Fruit fly (Drosophila melanogaster) whole organism, embryonic: Measurements from ENCODE around the gene TTLL4B.
A peak's percentile ranks its signal among the peaks of the same experiment; 100 is the strongest.

Source experiments
- B-H1 ChIP-seq: fragments of 200-800 bp; sonication (Bioruptor generic); IDR thresholded peaks from 3 replicates; pipeline ENCODE4 v1.3.6; 2022; ENCODE audit warnings: missing biosample characterization, missing genetic modification characterization
- CG12155 ChIP-seq: fragments of 200-800 bp; sonication (Bioruptor generic); optimal IDR thresholded peaks from 3 replicates; lab custom pipeline; 2016; ENCODE audit warnings: missing biosample characterization, missing genetic modification characterization
- CG12219 ChIP-seq: fragments of 200-800 bp; sonication (Bioruptor generic); optimal IDR thresholded peaks from 3 replicates; lab custom pipeline; 2018; ENCODE audit warnings: missing biosample characterization, mild to moderate bottlenecking, missing genetic modification characterization
- CG16779 ChIP-seq: fragments of 200-800 bp; sonication (Bioruptor generic); IDR thresholded peaks from 2 replicates; pipeline ENCODE4 v1.3.6; 2022; ENCODE audit warnings: missing biosample characterization, missing genetic modification characterization
- CG17328 ChIP-seq: fragments of 200-800 bp; sonication (Bioruptor generic); IDR thresholded peaks from 2 replicates; pipeline ENCODE4 v1.3.6; 2022; ENCODE audit warnings: missing biosample characterization, missing genetic modification characterization
- CG17568 ChIP-seq: fragments of 200-800 bp; sonication (Bioruptor generic); optimal IDR thresholded peaks from 2 replicates; lab custom pipeline; 2018; ENCODE audit warnings: missing biosample characterization, mild to moderate bottlenecking, missing genetic modification characterization, moderate library complexity
- CG18262 ChIP-seq: fragments of 200-800 bp; optimal IDR thresholded peaks from 3 replicates; lab custom pipeline; 2019; ENCODE audit warnings: missing biosample characterization, mild to moderate bottlenecking, missing genetic modification characterization, moderate library complexity
- CG2712 ChIP-seq: fragments of 200-800 bp; optimal IDR thresholded peaks from 3 replicates; lab custom pipeline; 2019; ENCODE audit warnings: missing biosample characterization, mild to moderate bottlenecking, missing genetic modification characterization, moderate library complexity
- CG2875 ChIP-seq: fragments of 200-800 bp; sonication (Bioruptor generic); optimal IDR thresholded peaks from 2 replicates; lab custom pipeline; 2017; ENCODE audit warnings: missing biosample characterization, mild to moderate bottlenecking, missing genetic modification characterization, missing genetic modification reagents
- CG30020 ChIP-seq: fragments of 200-800 bp; optimal IDR thresholded peaks from 2 replicates; lab custom pipeline; 2019; ENCODE audit warnings: missing biosample characterization, mild to moderate bottlenecking, missing genetic modification characterization, moderate library complexity
- CG3847 ChIP-seq: fragments of 200-800 bp; sonication (Bioruptor generic); IDR thresholded peaks from 2 replicates; pipeline ENCODE4 v1.3.6; 2022; ENCODE audit warnings: missing biosample characterization, missing genetic modification characterization
- CG4328 ChIP-seq: fragments of 200-800 bp; sonication (Bioruptor generic); optimal IDR thresholded peaks from 3 replicates; lab custom pipeline; 2017; ENCODE audit warnings: missing biosample characterization, missing genetic modification reagents, missing genetic modification characterization
- CG4730 ChIP-seq: fragments of 200-800 bp; sonication (Bioruptor generic); IDR thresholded peaks from 2 replicates; pipeline ENCODE4 v1.3.6; 2022; ENCODE audit warnings: missing biosample characterization, missing genetic modification characterization
- CG4854 ChIP-seq: fragments of 200-800 bp; sonication (Bioruptor generic); optimal IDR thresholded peaks from 2 replicates; lab custom pipeline; 2016; ENCODE audit warnings: missing biosample characterization, missing genetic modification characterization, inconsistent platforms
- CG6254 ChIP-seq: fragments of 200-800 bp; sonication (Bioruptor generic); optimal IDR thresholded peaks from 3 replicates; lab custom pipeline; 2017; ENCODE audit warnings: mild to moderate bottlenecking, missing biosample characterization, missing genetic modification reagents, missing genetic modification characterization
- CG8765 ChIP-seq: fragments of 200-800 bp; sonication (Bioruptor generic); IDR thresholded peaks from 2 replicates; pipeline ENCODE4 v1.3.6; 2022; ENCODE audit warnings: missing biosample characterization, missing genetic modification characterization
- CG8924 ChIP-seq: fragments of 200-800 bp; optimal IDR thresholded peaks from 3 replicates; lab custom pipeline; 2019; ENCODE audit warnings: missing biosample characterization, mild to moderate bottlenecking, missing genetic modification characterization, moderate library complexity
- CG9215 ChIP-seq: fragments of 200-800 bp; sonication (Bioruptor generic); IDR thresholded peaks from 2 replicates; pipeline ENCODE4 v1.3.6; 2022; ENCODE audit warnings: missing biosample characterization, missing genetic modification characterization
- CTCF ChIP-seq: fragments of 200-800 bp; sonication (Bioruptor generic); optimal IDR thresholded peaks from 2 replicates; lab custom pipeline; 2017; ENCODE audit warnings: missing biosample characterization, mild to moderate bottlenecking, missing genetic modification characterization, moderate library complexity
- CoRest ChIP-seq: fragments of 200-800 bp; sonication (Bioruptor generic); optimal IDR thresholded peaks from 3 replicates; lab custom pipeline; 2018; ENCODE audit warnings: missing biosample characterization, mild to moderate bottlenecking, missing genetic modification characterization, moderate library complexity
- D19B ChIP-seq: fragments of 200-800 bp; sonication (Bioruptor generic); optimal IDR thresholded peaks from 2 replicates; lab custom pipeline; 2017; ENCODE audit warnings: missing biosample characterization, mild to moderate bottlenecking, missing genetic modification characterization
- Doc2 ChIP-seq: fragments of 200-800 bp; sonication (Bioruptor generic); IDR thresholded peaks from 2 replicates; pipeline ENCODE4 v1.3.6; 2022; ENCODE audit warnings: missing biosample characterization, missing genetic modification characterization
- Doc3 ChIP-seq: fragments of 200-800 bp; sonication (Bioruptor generic); IDR thresholded peaks from 3 replicates; pipeline ENCODE4 v1.3.6; 2022; ENCODE audit warnings: missing biosample characterization, missing genetic modification characterization; ENCODE audit not compliant: partially characterized antibody
- Gug ChIP-seq: fragments of 200-800 bp; sonication (Bioruptor generic); IDR thresholded peaks from 4 replicates; pipeline ENCODE4 v1.3.6; 2022; ENCODE audit warnings: missing biosample characterization, missing genetic modification characterization
- H15 ChIP-seq: fragments of 200-800 bp; sonication (Bioruptor generic); IDR thresholded peaks from 3 replicates; pipeline ENCODE4 v1.3.6; 2022; ENCODE audit warnings: missing biosample characterization, missing genetic modification characterization
- Hsf ChIP-seq: fragments of 200-800 bp; sonication (Bioruptor generic); optimal IDR thresholded peaks from 3 replicates; lab custom pipeline; 2016; ENCODE audit warnings: missing biosample characterization, missing genetic modification characterization
- Mad ChIP-seq: fragments of 200-800 bp; sonication (Bioruptor generic); optimal IDR thresholded peaks from 2 replicates; lab custom pipeline; 2016; ENCODE audit warnings: missing biosample characterization, missing genetic modification characterization
- Meics ChIP-seq: fragments of 200-800 bp; sonication (Bioruptor generic); optimal IDR thresholded peaks from 2 replicates; lab custom pipeline; 2017; ENCODE audit warnings: missing biosample characterization, mild to moderate bottlenecking, missing genetic modification characterization
- NC2β ChIP-seq: fragments of 200-800 bp; sonication (Bioruptor generic); optimal IDR thresholded peaks from 2 replicates; lab custom pipeline; 2016; ENCODE audit warnings: missing biosample characterization, missing genetic modification characterization
- NFAT ChIP-seq: fragments of 200-800 bp; sonication (Bioruptor generic); IDR thresholded peaks from 2 replicates; pipeline ENCODE4 v1.3.6; 2022; ENCODE audit warnings: missing biosample characterization, missing genetic modification characterization
- Oli ChIP-seq: fragments of 200-800 bp; sonication (Bioruptor generic); optimal IDR thresholded peaks from 2 replicates; lab custom pipeline; 2018; ENCODE audit warnings: missing biosample characterization, mild to moderate bottlenecking, missing genetic modification characterization, moderate library complexity
- Rx ChIP-seq: fragments of 200-800 bp; sonication (Bioruptor generic); IDR thresholded peaks from 2 replicates; pipeline ENCODE4 v1.3.6; 2022; ENCODE audit warnings: missing biosample characterization, missing genetic modification characterization
- Side ChIP-seq: fragments of 200-800 bp; sonication (Bioruptor generic); optimal IDR thresholded peaks from 2 replicates; lab custom pipeline; 2016; ENCODE audit warnings: missing biosample characterization, missing genetic modification characterization
- Sox100B ChIP-seq: fragments of 200-800 bp; sonication (Bioruptor generic); optimal IDR thresholded peaks from 3 replicates; lab custom pipeline; 2018; ENCODE audit warnings: missing biosample characterization, mild to moderate bottlenecking, missing genetic modification characterization
- Sry-δ ChIP-seq: fragments of 200-800 bp; sonication (Bioruptor generic); optimal IDR thresholded peaks from 2 replicates; lab custom pipeline; 2016; ENCODE audit warnings: missing biosample characterization, missing genetic modification characterization
- ab ChIP-seq: fragments of 200-800 bp; sonication (Bioruptor generic); optimal IDR thresholded peaks from 2 replicates; lab custom pipeline; 2016; ENCODE audit warnings: missing biosample characterization, missing genetic modification characterization
- bowl ChIP-seq: fragments of 200-800 bp; sonication (Bioruptor generic); IDR thresholded peaks from 2 replicates; pipeline ENCODE4 v1.3.6; 2022; ENCODE audit warnings: missing biosample characterization, missing genetic modification characterization
- cg ChIP-seq: fragments of 200-800 bp; sonication (Bioruptor generic); optimal IDR thresholded peaks from 3 replicates; lab custom pipeline; 2019; ENCODE audit warnings: missing biosample characterization, mild to moderate bottlenecking, missing genetic modification characterization, moderate library complexity
- disco-r ChIP-seq: fragments of 200-800 bp; sonication (Bioruptor generic); optimal IDR thresholded peaks from 2 replicates; lab custom pipeline; 2016; ENCODE audit warnings: missing biosample characterization, missing genetic modification characterization
- eyg ChIP-seq: fragments of 200-800 bp; sonication (Bioruptor generic); optimal IDR thresholded peaks from 3 replicates; lab custom pipeline; 2016; ENCODE audit warnings: missing biosample characterization, missing genetic modification characterization
- fd3F ChIP-seq: fragments of 200-800 bp; sonication (Bioruptor generic); optimal IDR thresholded peaks from 2 replicates; lab custom pipeline; 2018; ENCODE audit warnings: missing biosample characterization, mild to moderate bottlenecking, missing genetic modification characterization, moderate library complexity
- gfzf ChIP-seq: fragments of 200-800 bp; sonication (Bioruptor generic); optimal IDR thresholded peaks from 2 replicates; lab custom pipeline; 2016; ENCODE audit warnings: missing biosample characterization, mild to moderate bottlenecking, missing genetic modification characterization, moderate library complexity
- grau ChIP-seq: fragments of 200-800 bp; optimal IDR thresholded peaks from 3 replicates; lab custom pipeline; 2019; ENCODE audit warnings: missing biosample characterization, mild to moderate bottlenecking, missing genetic modification characterization, moderate library complexity
- hkb ChIP-seq, 2 experiments: fragments of 200-800 bp in 1 of 2; fragments of >200 bp in 1 of 2; sonication (Bioruptor generic) in 1 of 2; IDR thresholded peaks in 1 of 2; optimal IDR thresholded peaks in 1 of 2; 2 replicates each; pipeline versions ENCODE4 v1.3.6 to Lab custom; 2017 to 2022; ENCODE audit warnings: missing biosample characterization in 1 of 2, missing genetic modification characterization in 1 of 2
- mirr ChIP-seq: fragments of 200-800 bp; sonication (Bioruptor generic); optimal IDR thresholded peaks from 3 replicates; lab custom pipeline; 2018; ENCODE audit warnings: missing biosample characterization, mild to moderate bottlenecking, missing genetic modification characterization
- nerfin-1 ChIP-seq: fragments of 200-800 bp; sonication (Bioruptor generic); optimal IDR thresholded peaks from 3 replicates; lab custom pipeline; 2019; ENCODE audit warnings: missing biosample characterization, mild to moderate bottlenecking, missing genetic modification characterization, moderate library complexity
- pb ChIP-seq: fragments of 200-800 bp; sonication (Bioruptor generic); optimal IDR thresholded peaks from 3 replicates; lab custom pipeline; 2016; ENCODE audit warnings: missing biosample characterization, missing genetic modification characterization
- ro ChIP-seq: fragments of 200-800 bp; sonication (Bioruptor generic); IDR thresholded peaks from 2 replicates; pipeline ENCODE4 v1.3.6; 2022; ENCODE audit warnings: missing biosample characterization, missing genetic modification characterization
- stc ChIP-seq: fragments of 200-800 bp; sonication (Bioruptor generic); IDR thresholded peaks from 2 replicates; pipeline ENCODE4 v1.3.6; 2022; ENCODE audit warnings: missing biosample characterization, missing genetic modification characterization
- tgo ChIP-seq: fragments of 200-800 bp; sonication (Bioruptor generic); IDR thresholded peaks from 3 replicates; pipeline ENCODE4 v1.3.6; 2022; ENCODE audit warnings: missing biosample characterization, missing genetic modification characterization
- tna ChIP-seq: fragments of 200-800 bp; sonication (Bioruptor generic); IDR thresholded peaks from 2 replicates; pipeline ENCODE4 v1.3.6; 2022; ENCODE audit warnings: missing biosample characterization, missing genetic modification characterization; ENCODE audit not compliant: partially characterized antibody

TTLL4B gene

DNA sequence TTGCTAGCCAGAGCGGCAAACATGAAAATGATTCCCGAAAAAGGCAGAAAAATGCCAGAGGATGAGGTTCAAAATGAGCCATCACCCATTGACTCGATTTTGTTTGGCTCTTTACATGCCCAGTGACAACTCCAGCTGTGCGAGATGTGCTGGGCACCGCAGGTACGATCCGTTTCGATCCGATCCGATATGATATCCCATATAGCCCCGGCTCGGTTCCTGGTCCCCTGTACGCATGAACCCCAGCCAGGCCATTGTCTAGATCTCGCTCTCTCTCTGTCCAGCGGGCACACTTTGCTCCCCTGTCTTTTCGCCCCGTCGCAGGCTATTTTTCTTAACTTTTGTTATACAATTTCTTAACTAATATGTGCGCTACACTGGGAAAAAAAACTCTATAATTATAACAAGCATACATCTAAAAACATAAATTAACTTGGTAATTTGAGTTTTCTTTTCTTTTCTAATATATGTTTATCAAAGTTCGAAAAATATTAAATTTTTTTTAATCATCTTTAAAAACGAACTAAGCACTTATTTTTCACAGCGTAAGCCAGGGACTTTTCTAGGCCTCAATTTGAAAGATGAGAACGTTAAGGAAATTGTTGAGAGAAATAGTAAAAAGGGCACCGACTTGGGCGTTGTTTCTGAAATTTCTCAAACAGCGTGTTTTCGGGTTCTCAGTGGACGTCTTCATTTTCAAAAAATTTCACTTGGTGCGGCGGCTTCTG lies 34.9 kb upstream of the TTLL4B start (continued):
- TF ChIP-seq pb (no peak), CG6254 (peak; percentile 76), CG17568 (GFP tag; lab: Kevin White, UChicago) (peak; percentile 8), eyg (GFP tag; lab: Kevin White, UChicago) (no peak), nerfin-1 (tag; lab: Kevin White, UChicago) (peak; percentile 81), Rx (GFP tag; lab: Robert Waterston, UW) (no peak), CG12219 (no peak), CG16779 (GFP tag; lab: Robert Waterston, UW) (no peak), CG4328 (GFP tag; lab: Kevin White, UChicago) (peak; percentile 13), NFAT (GFP tag; lab: Robert Waterston, UW) (no peak), Doc3 (no peak), Side (GFP tag; lab: Kevin White, UChicago) (peak; percentile 27), ro (no peak), hkb (optimal IDR thresholded peaks at IDR 0.05; lab: Kevin White, UChicago) (no peak), hkb (GFP tag; IDR thresholded peaks at IDR 0.05; lab: Robert Waterston, UW) (peak; percentile 40; the same call in 1 of the 2 replicates), CG18262 (tag; lab: Kevin White, UChicago) (peak; percentile 97), mirr (GFP tag; lab: Kevin White, UChicago) (no peak), Oli (tag; lab: Kevin White, UChicago) (peak; percentile 69), H15 (GFP tag; lab: Robert Waterston, UW) (no peak), Doc2 (GFP tag; lab: Robert Waterston, UW) (no peak), grau (tag; lab: Kevin White, UChicago) (peak; percentile 77), CG12155 (GFP tag; lab: Kevin White, UChicago) (peak; percentile 50), tgo (GFP tag; lab: Robert Waterston, UW) (peak; percentile 51; the same call in 1 of the 3 replicates), Sox100B (peak; percentile 74), Meics (GFP tag; lab: Kevin White, UChicago) (no peak), gfzf (GFP tag; lab: Kevin White, UChicago) (no peak), ab (GFP tag; lab: Kevin White, UChicago) (no peak), stc (no peak), CG8924 (tag; lab: Kevin White, UChicago) (peak; percentile 95), tna (GFP tag; lab: Robert Waterston, UW) (no peak), CG2712 (tag; lab: Kevin White, UChicago) (peak; percentile 96), CG8765 (GFP tag; lab: Robert Waterston, UW) (peak; percentile 82), Hsf (GFP tag; lab: Kevin White, UChicago) (peak; percentile 65), CG30020 (peak; percentile 63), CG2875 (GFP tag; lab: Kevin White, UChicago) (peak; percentile 42), CG3847 (GFP tag; lab: Robert Waterston, UW) (no peak), Gug (no peak), bowl (GFP tag; lab: Robert Waterston, UW) (no peak), fd3F (GFP tag; lab: Kevin White, UChicago) (no peak), CG4730 (no peak), CG4854 (peak; percentile 14), CG17328 (peak; percentile 87), Sry-δ (peak; percentile 9), cg (GFP tag; lab: Kevin White, UChicago) (no peak), CTCF (GFP tag; lab: Kevin White, UChicago) (no peak), Mad (GFP tag; lab: Kevin White, UChicago) (peak; percentile 27), disco-r (GFP tag; lab: Kevin White, UChicago) (no peak), NC2β (peak; percentile 69), D19B (no peak), CG9215 (GFP tag; lab: Robert Waterston, UW) (no peak), CoRest (tag; lab: Kevin White, UChicago) (peak; percentile 86), B-H1 (GFP tag; lab: Robert Waterston, UW) (no peak)
